Fruit fly (Drosophila melanogaster) whole organism, prepupa: ENCODE measurements around the gene CG18596.

ENCODE experiments used
- Blimp-1 ChIP-seq: fragments of 200-800 bp; sonication (Bioruptor generic); optimal IDR thresholded peaks from 3 replicates; lab custom pipeline; 2017; ENCODE audit warnings: missing biosample characterization, missing genetic modification characterization, mild to moderate bottlenecking, moderate library complexity, missing genetic modification reagents
- CG10631 ChIP-seq: fragments of 200-800 bp; sonication (Bioruptor generic); optimal IDR thresholded peaks from 2 replicates; lab custom pipeline; 2016; ENCODE audit warnings: missing biosample characterization, missing genetic modification characterization
- CG10669 ChIP-seq: fragments of 200-800 bp; sonication (Bioruptor generic); optimal IDR thresholded peaks from 3 replicates; lab custom pipeline; 2018; ENCODE audit warnings: missing biosample characterization, mild to moderate bottlenecking, missing genetic modification characterization, moderate library complexity
- CG11294 ChIP-seq: fragments of 200-800 bp; sonication (Bioruptor generic); IDR thresholded peaks from 2 replicates; pipeline ENCODE4 v1.3.6; 2022; ENCODE audit warnings: missing biosample characterization, missing genetic modification characterization
- CG11902 ChIP-seq: fragments of 200-800 bp; sonication (Bioruptor generic); optimal IDR thresholded peaks from 3 replicates; lab custom pipeline; 2016; ENCODE audit warnings: missing biosample characterization, missing genetic modification characterization
- CG15336 ChIP-seq: fragments of 200-800 bp; sonication (Bioruptor generic); IDR thresholded peaks from 2 replicates; pipeline ENCODE4 v1.3.6; 2022; ENCODE audit warnings: missing biosample characterization, missing genetic modification characterization
- CG1621 ChIP-seq: fragments of 200-800 bp; sonication (Bioruptor generic); optimal IDR thresholded peaks from 3 replicates; lab custom pipeline; 2018; ENCODE audit warnings: missing biosample characterization, mild to moderate bottlenecking, missing genetic modification characterization
- CG16779 ChIP-seq: fragments of 200-800 bp; sonication (Bioruptor generic); optimal IDR thresholded peaks from 3 replicates; lab custom pipeline; 2017; ENCODE audit warnings: missing biosample characterization, mild to moderate bottlenecking, missing genetic modification characterization
- CG31627 ChIP-seq: fragments of 200-800 bp; sonication (Bioruptor generic); optimal IDR thresholded peaks from 3 replicates; lab custom pipeline; 2016; ENCODE audit warnings: missing biosample characterization, missing genetic modification characterization
- CG32006 ChIP-seq: fragments of 200-800 bp; sonication (Bioruptor generic); optimal IDR thresholded peaks from 3 replicates; lab custom pipeline; 2017; ENCODE audit warnings: missing biosample characterization, mild to moderate bottlenecking, missing genetic modification characterization
- CG6163 ChIP-seq: fragments of 200-800 bp; sonication (Bioruptor generic); IDR thresholded peaks from 3 replicates; pipeline ENCODE4 v1.3.6; 2022; ENCODE audit warnings: missing biosample characterization, missing genetic modification characterization
- CG6276 ChIP-seq: fragments of 200-800 bp; sonication (Bioruptor generic); optimal IDR thresholded peaks from 2 replicates; lab custom pipeline; 2017; ENCODE audit warnings: missing biosample characterization, mild to moderate bottlenecking, missing genetic modification characterization
- CG6792 ChIP-seq: fragments of 200-800 bp; sonication (Bioruptor generic); optimal IDR thresholded peaks from 3 replicates; lab custom pipeline; 2016; ENCODE audit warnings: missing biosample characterization, missing genetic modification characterization
- CG6808 ChIP-seq: fragments of 200-800 bp; sonication (Bioruptor generic); optimal IDR thresholded peaks from 3 replicates; lab custom pipeline; 2017; ENCODE audit warnings: missing biosample characterization, missing genetic modification characterization, mild to moderate bottlenecking, moderate library complexity, missing genetic modification reagents
- CG6854 ChIP-seq: fragments of 200-800 bp; sonication (Bioruptor generic); optimal IDR thresholded peaks from 2 replicates; lab custom pipeline; 2017; ENCODE audit warnings: missing biosample characterization, mild to moderate bottlenecking, missing genetic modification characterization
- CG7368 ChIP-seq: fragments of 200-800 bp; sonication (Bioruptor generic); optimal IDR thresholded peaks from 3 replicates; lab custom pipeline; 2016; ENCODE audit warnings: missing biosample characterization, missing genetic modification characterization
- CG8319 ChIP-seq: fragments of 200-800 bp; sonication (Bioruptor generic); optimal IDR thresholded peaks from 3 replicates; lab custom pipeline; 2016; ENCODE audit warnings: missing biosample characterization, missing genetic modification characterization
- CG9139 ChIP-seq: fragments of 200-800 bp; sonication (Bioruptor generic); optimal IDR thresholded peaks from 3 replicates; lab custom pipeline; 2017; ENCODE audit warnings: missing biosample characterization, mild to moderate bottlenecking, missing genetic modification characterization
- Eip75B ChIP-seq: fragments of 200-800 bp; sonication (Bioruptor generic); optimal IDR thresholded peaks from 3 replicates; lab custom pipeline; 2016; ENCODE audit warnings: missing biosample characterization, missing genetic modification characterization
- Eip78C ChIP-seq: fragments of 200-800 bp; sonication (Bioruptor generic); peaks from one replicate; lab custom pipeline; 2016; ENCODE audit warnings: missing biosample characterization, missing genetic modification characterization
- Eip93F ChIP-seq: fragments of 200-800 bp; sonication (Bioruptor generic); optimal IDR thresholded peaks from 2 replicates; lab custom pipeline; 2016; ENCODE audit warnings: missing biosample characterization, mild to moderate bottlenecking, missing genetic modification characterization
- Ets21C ChIP-seq: fragments of 200-800 bp; sonication (Bioruptor generic); optimal IDR thresholded peaks from 3 replicates; lab custom pipeline; 2016; ENCODE audit warnings: missing biosample characterization, missing genetic modification characterization
- Gug ChIP-seq: fragments of 200-800 bp; sonication (Bioruptor generic); IDR thresholded peaks from 2 replicates; pipeline ENCODE4 v1.3.6; 2022; ENCODE audit warnings: missing biosample characterization, missing genetic modification characterization
- Hr4 ChIP-seq: fragments of 200-800 bp; sonication (Bioruptor generic); optimal IDR thresholded peaks from 3 replicates; lab custom pipeline; 2016; ENCODE audit warnings: missing biosample characterization, missing genetic modification characterization
- Lpt ChIP-seq: fragments of 200-800 bp; sonication (Bioruptor generic); optimal IDR thresholded peaks from 3 replicates; lab custom pipeline; 2016; ENCODE audit warnings: missing biosample characterization, missing genetic modification characterization
- Met ChIP-seq: fragments of 200-800 bp; sonication (Bioruptor generic); optimal IDR thresholded peaks from 3 replicates; lab custom pipeline; 2016; ENCODE audit warnings: missing biosample characterization, missing genetic modification characterization
- Smox ChIP-seq: fragments of 200-800 bp; sonication (Bioruptor generic); optimal IDR thresholded peaks from 3 replicates; lab custom pipeline; 2016; ENCODE audit warnings: missing biosample characterization, missing genetic modification characterization
- Sox102F ChIP-seq: fragments of 200-800 bp; sonication (Bioruptor generic); optimal IDR thresholded peaks from 2 replicates; lab custom pipeline; 2016; ENCODE audit warnings: missing biosample characterization, mild to moderate bottlenecking, missing genetic modification characterization
- Sox15 ChIP-seq: fragments of 200-800 bp; sonication (Bioruptor generic); optimal IDR thresholded peaks from 3 replicates; lab custom pipeline; 2016; ENCODE audit warnings: missing biosample characterization, missing genetic modification characterization
- achi ChIP-seq: fragments of 200-800 bp; sonication (Bioruptor generic); optimal IDR thresholded peaks from 3 replicates; lab custom pipeline; 2016; ENCODE audit warnings: missing biosample characterization, missing genetic modification characterization
- cyc ChIP-seq: fragments of 200-800 bp; sonication (Bioruptor generic); optimal IDR thresholded peaks from 3 replicates; lab custom pipeline; 2016; ENCODE audit warnings: missing biosample characterization, missing genetic modification characterization
- dac ChIP-seq: fragments of 200-800 bp; sonication (Bioruptor generic); optimal IDR thresholded peaks from 2 replicates; lab custom pipeline; 2017; ENCODE audit warnings: missing biosample characterization, mild to moderate bottlenecking, missing genetic modification characterization
- eg ChIP-seq: fragments of 200-800 bp; sonication (Bioruptor generic); IDR thresholded peaks from 3 replicates; pipeline ENCODE4 v1.3.6; 2022; ENCODE audit warnings: missing biosample characterization, missing genetic modification characterization
- esn ChIP-seq: fragments of 200-800 bp; sonication (Bioruptor generic); optimal IDR thresholded peaks from 2 replicates; lab custom pipeline; 2016; ENCODE audit warnings: missing biosample characterization, mild to moderate bottlenecking, missing genetic modification characterization, moderate library complexity
- fd85E ChIP-seq: fragments of 200-800 bp; sonication (Bioruptor generic); optimal IDR thresholded peaks from 3 replicates; lab custom pipeline; 2016; ENCODE audit warnings: missing biosample characterization, missing genetic modification characterization
- fkh ChIP-seq: fragments of 200-800 bp; sonication (Bioruptor generic); optimal IDR thresholded peaks from 3 replicates; lab custom pipeline; 2017; ENCODE audit warnings: missing biosample characterization, mild to moderate bottlenecking, missing genetic modification characterization, moderate library complexity
- lz ChIP-seq: fragments of 200-800 bp; sonication (Bioruptor generic); optimal IDR thresholded peaks from 3 replicates; lab custom pipeline; 2016; ENCODE audit warnings: missing biosample characterization, missing genetic modification characterization
- net ChIP-seq: fragments of 200-800 bp; sonication (Bioruptor generic); optimal IDR thresholded peaks from 3 replicates; lab custom pipeline; 2016; ENCODE audit warnings: missing biosample characterization, missing genetic modification characterization
- pdm3 ChIP-seq: fragments of 200-800 bp; sonication (Bioruptor generic); optimal IDR thresholded peaks from 3 replicates; lab custom pipeline; 2016; ENCODE audit warnings: missing biosample characterization, missing genetic modification characterization
- salr ChIP-seq, 2 experiments: fragments of 200-800 bp; sonication (Bioruptor generic); optimal IDR thresholded peaks; 3 replicates each; lab custom pipeline; 2016 to 2018; ENCODE audit warnings: missing biosample characterization in 2 of 2, missing genetic modification characterization in 2 of 2, mild to moderate bottlenecking in 1 of 2
- spab ChIP-seq: fragments of 200-800 bp; sonication (Bioruptor generic); optimal IDR thresholded peaks from 2 replicates; lab custom pipeline; 2017; ENCODE audit warnings: missing biosample characterization, mild to moderate bottlenecking, missing genetic modification characterization, missing genetic modification reagents
- svp ChIP-seq: fragments of 200-800 bp; sonication (Bioruptor generic); peaks from one replicate; lab custom pipeline; 2016; ENCODE audit warnings: missing biosample characterization, missing genetic modification characterization
- topi ChIP-seq: fragments of 200-800 bp; sonication (Bioruptor generic); optimal IDR thresholded peaks from 3 replicates; lab custom pipeline; 2016; ENCODE audit warnings: missing biosample characterization, missing genetic modification characterization
- vri ChIP-seq: fragments of 200-800 bp; sonication (Bioruptor generic); optimal IDR thresholded peaks from 3 replicates; lab custom pipeline; 2016; ENCODE audit warnings: missing biosample characterization, mild to moderate bottlenecking, missing genetic modification characterization

Gene CG18596

DNA sequence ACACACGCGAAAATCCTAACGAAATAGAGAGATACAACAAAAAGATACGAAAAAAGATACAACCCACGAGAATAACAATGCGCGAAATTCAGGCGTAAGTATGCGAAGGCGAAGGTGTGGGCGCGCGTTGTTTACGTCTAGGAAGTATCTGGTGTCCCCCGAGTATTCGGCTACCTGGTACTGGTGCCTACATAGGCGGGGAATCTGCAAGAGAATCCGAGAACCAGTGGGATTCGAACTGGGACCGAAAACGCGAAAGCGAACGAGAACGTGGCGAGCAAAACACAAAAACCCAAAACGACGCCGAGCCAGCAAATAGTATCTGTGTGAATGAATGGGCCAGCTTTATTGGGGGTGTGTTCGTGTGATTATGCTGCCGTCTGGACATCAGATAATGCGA is 14.4 kb downstream of the CG18596 start:
- TF ChIP-seq Met (GFP tag; lab: Kevin White, UChicago) (no peak), CG10631 (no peak), CG6163 (GFP tag; lab: Robert Waterston, UW) (no peak), vri (GFP tag; lab: Kevin White, UChicago) (no peak), CG15336 (GFP tag; lab: Robert Waterston, UW) (no peak), Smox (GFP tag; lab: Kevin White, UChicago) (no peak), topi (GFP tag; lab: Kevin White, UChicago) (no peak), Sox15 (GFP tag; lab: Kevin White, UChicago) (no peak), svp (GFP tag; lab: Kevin White, UChicago) (no peak), fkh (GFP tag; lab: Kevin White, UChicago) (no peak), CG1621 (no peak), CG6276 (no peak), pdm3 (GFP tag; lab: Kevin White, UChicago) (no peak), CG9139 (GFP tag; lab: Kevin White, UChicago) (no peak), CG32006 (GFP tag; lab: Kevin White, UChicago) (no peak), CG6792 (no peak)

dm6 chr3R:22394004-22394403 is 18.3 kb downstream of the CG18596 start, which contains the start of gene CG13857:
Gene CG13857 (minus strand): TSS chr3R:22394104.
- TF ChIP-seq CG1621: no peak
- TF ChIP-seq CG9139 (GFP tag; lab: Kevin White, UChicago): no peak
- TF ChIP-seq CG31627 (GFP tag; lab: Kevin White, UChicago): no peak
- no peak for TF ChIP-seq topi (GFP tag; lab: Kevin White, UChicago)
- no peak for TF ChIP-seq cyc
- TF ChIP-seq Eip78C (GFP tag; lab: Kevin White, UChicago): no peak
- TF ChIP-seq Eip93F: no peak

- TF ChIP-seq fd85E (GFP tag; lab: Kevin White, UChicago) (no peak), CG8319 (GFP tag; lab: Kevin White, UChicago) (no peak), Eip78C (GFP tag; lab: Kevin White, UChicago) (peak; percentile 73), net (no peak), topi (GFP tag; lab: Kevin White, UChicago) (no peak), Gug (GFP tag; lab: Robert Waterston, UW) (peak; percentile 31; the same call in 1 of the 2 replicates), Ets21C (GFP tag; lab: Kevin White, UChicago) (no peak), Sox15 (GFP tag; lab: Kevin White, UChicago) (no peak), dac (GFP tag; lab: Kevin White, UChicago) (no peak), cyc (no peak), Met (GFP tag; lab: Kevin White, UChicago) (no peak), CG7368 (GFP tag; lab: Kevin White, UChicago) (no peak), CG11902 (no peak), achi (GFP tag; lab: Kevin White, UChicago) (peak; percentile 14), Hr4 (GFP tag; lab: Kevin White, UChicago) (peak; percentile 45), CG6276 (no peak), CG15336 (GFP tag; lab: Robert Waterston, UW) (0 out of 2 replicates have a peak, but pooled peaks have one; percentile 15), CG32006 (GFP tag; lab: Kevin White, UChicago) (peak; percentile 58), CG1621 (no peak), CG6808 (no peak), vri (GFP tag; lab: Kevin White, UChicago) (no peak), Eip75B (GFP tag; lab: Kevin White, UChicago) (no peak), CG9139 (GFP tag; lab: Kevin White, UChicago) (no peak), Smox (GFP tag; lab: Kevin White, UChicago) (no peak), svp (GFP tag; lab: Kevin White, UChicago) (no peak), salr (GFP tag; optimal IDR thresholded peaks at IDR 0.05; lab: Kevin White, UChicago) (no peak), Sox102F (GFP tag; lab: Kevin White, UChicago) (no peak), lz (no peak), CG6792 (no peak), CG11294 (no peak), Blimp-1 (GFP tag; lab: Kevin White, UChicago) (peak; percentile 27), Eip93F (no peak), CG31627 (GFP tag; lab: Kevin White, UChicago) (no peak), spab (GFP tag; lab: Kevin White, UChicago) (no peak), esn (GFP tag; lab: Kevin White, UChicago) (no peak), CG16779 (tag; lab: Kevin White, UChicago) (no peak), fkh (GFP tag; lab: Kevin White, UChicago) (no peak), CG10631 (no peak), Lpt (GFP tag; lab: Kevin White, UChicago) (peak; percentile 5), eg (GFP tag; lab: Robert Waterston, UW) (no peak), CG10669 (GFP tag; lab: Kevin White, UChicago) (no peak), CG6854 (GFP tag; lab: Kevin White, UChicago) (no peak)
Observed at dm6 chr3R:22395409-22396178, 19.9 kb downstream of the CG18596 start.
